Fruit fly (Drosophila melanogaster): Measurements from ENCODE around the gene MnM.

dm6 chr3L:3218859-3219258, 40.5 kb upstream of the MnM start, which contains the start of the genes hob and nSMase:
- TF ChIP-seq CG1621 (tag; optimal IDR thresholded peaks at IDR 0.05): no peak
- no peak for TF ChIP-seq Sox102F (GFP tag; optimal IDR thresholded peaks at IDR 0.05)
- TF ChIP-seq CG11762 (GFP tag; optimal IDR thresholded peaks at IDR 0.05; ENCODE audit: insufficient read depth): no peak
- no peak for TF ChIP-seq CG32006 (GFP tag; optimal IDR thresholded peaks at IDR 0.05)
- no peak for TF ChIP-seq Lpt (GFP tag; optimal IDR thresholded peaks at IDR 0.05)
- TF ChIP-seq salr (GFP tag; optimal IDR thresholded peaks at IDR 0.05): no peak
- TF ChIP-seq CG6854 (GFP tag; optimal IDR thresholded peaks at IDR 0.05): no peak
- TF ChIP-seq fkh (GFP tag; optimal IDR thresholded peaks at IDR 0.05): no peak
- no peak for TF ChIP-seq CG7368 (GFP tag; optimal IDR thresholded peaks at IDR 0.05)
- no peak for TF ChIP-seq CG34406 (GFP tag; optimal IDR thresholded peaks at IDR 0.05)
- no peak for TF ChIP-seq CG6276 (GFP tag; optimal IDR thresholded peaks at IDR 0.05)
- no peak for TF ChIP-seq CG8319 (GFP tag; optimal IDR thresholded peaks at IDR 0.05)

All from whole organism, prepupa.